Fruit fly (Drosophila melanogaster): ENCODE data around the gene CG42500.

The CG42500 gene

DNA sequence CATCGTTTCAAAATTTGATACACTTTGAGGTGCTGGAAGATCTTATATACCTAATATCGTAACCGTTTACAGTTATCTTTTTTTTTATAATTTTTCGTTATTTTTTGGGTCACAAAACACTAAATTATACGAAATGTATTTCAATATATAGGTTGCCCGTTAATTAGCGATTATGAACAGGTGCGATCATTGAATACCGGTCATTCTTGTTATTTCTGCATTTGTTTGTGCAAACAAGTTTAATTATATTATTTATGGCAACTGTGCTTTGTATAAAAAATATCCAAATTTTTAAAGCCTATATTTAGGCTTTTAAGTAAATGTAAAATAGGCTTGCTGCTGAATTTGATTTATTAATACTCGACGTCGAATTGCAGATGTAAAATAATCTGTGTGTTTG lies at the start of gene CG42500:
Gene CG42500 (minus strand): TSS at position 101 of the 400 bp plus-strand sequence.
- TF ChIP-seq CTCF (optimal IDR thresholded peaks at IDR 0.05): no peak
- no peak for TF ChIP-seq CG8478 (optimal IDR thresholded peaks at IDR 0.05)

dm6 chr3R:14162176-14162759 lies 9.8 kb upstream of the CG42500 start, which contains the start of gene CG3199:
Gene CG3199, plus strand, starts transcription at chr3R:14162709.
- TF ChIP-seq CG8478 (optimal IDR thresholded peaks at IDR 0.05) (no peak), CTCF (optimal IDR thresholded peaks at IDR 0.05) (no peak)

- TF ChIP-seq CG8478 (optimal IDR thresholded peaks at IDR 0.05): no peak
- TF ChIP-seq CTCF (optimal IDR thresholded peaks at IDR 0.05): no peak
Measured at dm6 chr3R:14160178-14160577, 7.7 kb upstream of the CG42500 start, which contains the start of gene CG31327. Gene CG31327, minus strand, starts transcription at chr3R:14160278.

dm6 chr3R:14157331-14157730 lies 4.9 kb upstream of the CG42500 start, which contains the start of gene CG31533:
Gene CG31533, minus strand, starts transcription at chr3R:14157431.
- TF ChIP-seq CTCF (optimal IDR thresholded peaks at IDR 0.05) (no peak), CG8478 (optimal IDR thresholded peaks at IDR 0.05) (no peak)

DNA sequence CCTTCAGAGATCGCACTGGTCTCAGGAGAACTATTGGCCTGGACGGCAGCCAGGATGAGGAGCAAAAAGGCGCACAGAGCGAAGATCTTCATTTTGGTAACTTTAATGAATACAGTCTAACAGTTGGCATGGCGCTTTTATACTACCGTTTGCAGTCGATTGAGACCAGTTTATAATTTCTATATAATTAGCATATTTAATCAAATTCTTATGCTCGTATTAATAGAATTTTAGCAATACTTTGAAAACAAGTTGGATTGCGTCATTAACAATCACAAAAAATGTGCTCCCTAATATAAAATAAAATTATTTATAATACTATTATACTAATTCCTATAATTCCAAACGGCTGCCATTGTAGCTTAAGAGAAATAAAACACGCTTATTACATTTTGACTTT lies 1.9 kb upstream of the CG42500 start, which contains the start of gene CG44215:
Gene CG44215 (minus strand): TSS at position 101 of the 400 bp plus-strand sequence.
- TF ChIP-seq CG8478 (optimal IDR thresholded peaks at IDR 0.05): no peak
- no peak for TF ChIP-seq CTCF (optimal IDR thresholded peaks at IDR 0.05)

- TF ChIP-seq CG8478 (optimal IDR thresholded peaks at IDR 0.05) (no peak), CTCF (optimal IDR thresholded peaks at IDR 0.05) (no peak)
Measured at dm6 chr3R:14153729-14154128, 1.3 kb upstream of the CG42500 start, which contains the start of gene Recs1. Gene Recs1, minus strand, starts transcription at chr3R:14153829.

DNA sequence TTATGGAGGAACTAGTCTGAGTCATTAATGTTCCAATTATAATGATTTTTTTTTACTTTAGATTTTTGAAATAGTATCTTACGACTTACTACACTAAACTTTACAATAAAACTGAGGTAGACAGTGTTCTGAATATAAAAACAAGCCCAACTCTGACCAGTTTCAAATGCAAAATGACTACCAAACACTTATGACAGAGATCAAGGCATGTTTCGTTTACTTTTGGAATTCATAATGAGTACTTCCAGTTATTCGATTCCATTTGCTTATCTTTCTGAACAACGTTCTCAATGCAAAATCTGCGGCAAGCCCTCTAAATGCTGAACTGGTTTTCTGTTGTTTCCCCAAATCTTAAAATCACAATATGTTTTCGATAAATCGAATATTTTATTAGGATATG lies 610 bp downstream of the CG42500 start, which contains the start of gene CG14355:
Gene CG14355 (minus strand): TSS at position 101 of the 400 bp plus-strand sequence.
- no peak for TF ChIP-seq CG8478 (optimal IDR thresholded peaks at IDR 0.05)

DNA sequence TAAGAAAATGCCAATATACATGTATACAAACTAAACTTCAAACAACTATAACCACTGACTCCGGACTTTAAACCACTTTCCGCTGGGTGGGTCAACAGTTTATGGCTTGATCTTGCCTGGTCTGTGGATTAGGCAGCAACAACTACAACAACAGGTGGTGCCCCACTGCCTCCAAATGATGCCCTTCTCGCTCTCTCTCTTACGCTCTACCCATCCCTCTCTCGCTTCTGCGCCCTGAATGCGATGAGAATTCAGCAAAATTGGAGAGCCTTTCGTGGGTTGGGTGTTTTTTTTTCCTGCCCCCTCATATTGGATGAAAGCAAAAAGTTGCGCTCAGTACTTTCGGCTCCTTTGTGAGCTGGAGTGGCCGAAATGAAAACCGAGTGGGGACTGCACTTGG lies 11.5 kb downstream of the CG42500 start:
- TF ChIP-seq CG8478 (optimal IDR thresholded peaks at IDR 0.05) (no peak), CTCF (optimal IDR thresholded peaks at IDR 0.05) (no peak)

dm6 chr3R:14131972-14132371 lies 20.5 kb downstream of the CG42500 start, which contains the start of gene CG14356:
Gene CG14356, minus strand, starts transcription at chr3R:14132072.
- TF ChIP-seq CG8478 (optimal IDR thresholded peaks at IDR 0.05): no peak
- no peak for TF ChIP-seq CTCF (optimal IDR thresholded peaks at IDR 0.05)

DNA sequence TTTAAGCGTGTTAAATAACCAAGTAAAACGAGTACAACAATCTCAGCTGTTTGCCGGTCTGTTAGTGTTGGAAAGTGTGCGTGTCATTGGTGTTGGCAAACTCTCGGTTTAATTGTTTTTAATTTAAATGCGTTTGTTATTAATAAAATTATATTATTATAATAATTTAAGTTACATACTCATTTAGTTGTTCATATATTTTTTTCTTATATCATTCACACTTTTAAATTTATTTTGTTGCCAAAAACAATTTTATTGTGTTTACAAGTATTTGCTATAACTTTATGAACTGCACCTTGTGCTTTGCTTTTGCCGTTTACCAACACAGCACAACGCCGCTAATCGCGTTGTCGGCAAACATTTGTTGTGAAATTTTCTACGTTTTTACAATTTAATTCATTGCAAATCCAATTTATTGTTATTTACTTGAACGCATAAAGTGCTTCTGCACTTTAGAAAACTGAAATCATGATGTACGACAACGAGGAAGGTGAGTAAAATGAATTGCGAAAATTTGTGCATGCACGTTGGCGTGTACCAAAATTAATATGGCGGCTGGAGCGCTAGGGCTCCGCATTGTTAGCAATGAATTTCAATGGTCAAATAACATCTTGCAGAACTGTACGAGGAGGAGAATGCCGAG lies 26.9 kb downstream of the CG42500 start, which contains the start of the genes 140up and Polr2B:
Gene 140up (minus strand): TSS at position 70 of the 643 bp plus-strand sequence.
Gene Polr2B (plus strand): TSS at position 313 of the 643 bp plus-strand sequence.
- no peak for TF ChIP-seq CG8478 (optimal IDR thresholded peaks at IDR 0.05)
- TF ChIP-seq CTCF (optimal IDR thresholded peaks at IDR 0.05): no peak

DNA sequence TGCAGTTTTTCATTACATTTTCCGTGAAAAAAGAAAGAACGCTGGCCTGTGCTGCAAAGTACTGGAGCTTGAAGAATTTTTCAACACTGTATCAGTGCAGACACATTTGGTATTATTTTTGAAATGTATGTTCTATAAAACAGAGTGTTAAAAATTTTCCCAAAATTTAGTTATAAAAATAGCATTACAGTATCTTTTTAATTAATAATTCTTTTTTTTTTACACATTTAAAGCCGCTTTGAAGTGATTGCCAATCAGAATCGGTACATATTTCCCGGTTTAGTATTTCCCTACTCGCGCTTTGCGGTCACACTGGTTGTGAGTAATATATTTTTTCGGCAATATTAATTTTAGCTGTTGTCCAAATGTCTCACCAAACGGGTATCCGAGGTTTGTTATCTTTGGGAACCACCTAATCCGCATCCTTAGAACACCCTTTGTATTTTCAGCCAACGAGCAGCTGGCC lies 30.1 kb downstream of the CG42500 start, which contains the start of the genes Abi and twf:
Gene Abi (minus strand): TSS at position 74 of the 466 bp plus-strand sequence.
Gene twf (plus strand): TSS at position 308 of the 466 bp plus-strand sequence.
- TF ChIP-seq CTCF (optimal IDR thresholded peaks at IDR 0.05) (no peak), CG8478 (optimal IDR thresholded peaks at IDR 0.05) (no peak)

DNA sequence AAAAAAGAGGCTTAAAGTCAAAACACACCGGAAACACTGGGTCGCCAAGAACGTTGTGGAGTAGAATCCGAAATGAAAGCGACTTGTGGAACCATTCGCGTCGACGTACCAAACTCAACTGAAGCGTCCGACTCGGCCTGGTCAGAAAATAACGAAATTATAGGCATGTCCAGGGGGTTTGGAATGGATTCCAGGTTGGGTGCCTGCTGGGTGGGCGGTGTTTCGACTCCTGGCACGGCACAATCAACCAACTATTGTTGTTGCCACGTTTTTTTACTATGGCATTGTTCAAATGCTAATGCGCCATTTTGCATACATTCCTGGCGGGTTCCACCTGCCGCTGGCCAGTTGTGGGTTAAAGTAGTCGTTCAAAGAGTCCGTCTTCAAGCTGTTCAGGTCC lies 34.1 kb downstream of the CG42500 start, which contains the start of gene Kif19A:
Gene Kif19A (minus strand): TSS at position 101 of the 400 bp plus-strand sequence.
- TF ChIP-seq CTCF (optimal IDR thresholded peaks at IDR 0.05) (no peak), CG8478 (optimal IDR thresholded peaks at IDR 0.05) (no peak)

dm6 chr3R:14116088-14116487 lies 36.4 kb downstream of the CG42500 start:
- TF ChIP-seq CTCF (optimal IDR thresholded peaks at IDR 0.05) (no peak), CG8478 (optimal IDR thresholded peaks at IDR 0.05) (no peak)

dm6 chr3R:14112066-14112465 lies 40.4 kb downstream of the CG42500 start, which contains the start of gene CG14357:
Gene CG14357, minus strand, starts transcription at chr3R:14112166.
- TF ChIP-seq CG8478 (optimal IDR thresholded peaks at IDR 0.05): no peak
- TF ChIP-seq CTCF (optimal IDR thresholded peaks at IDR 0.05): no peak

DNA sequence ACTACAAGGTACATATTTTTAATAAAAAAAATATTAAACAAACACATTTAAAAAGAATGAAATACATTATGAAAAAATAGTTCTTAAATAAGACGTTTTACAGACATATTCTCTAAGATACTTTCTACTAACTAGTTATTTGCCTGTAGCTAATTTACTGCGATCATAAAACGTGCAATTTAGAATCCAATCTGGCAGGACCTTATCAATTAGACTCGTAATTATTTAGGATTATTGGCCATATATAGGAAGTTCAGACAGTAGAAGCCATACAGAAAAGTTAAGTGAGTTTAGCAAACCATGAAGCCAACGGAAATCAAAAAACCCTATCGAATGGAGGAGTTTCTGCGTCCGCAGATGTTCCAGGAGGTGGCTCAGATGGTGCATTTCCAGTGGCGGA lies 43.3 kb downstream of the CG42500 start, which contains the start of gene Or88a:
Gene Or88a (plus strand): TSS at position 301 of the 400 bp plus-strand sequence.
- TF ChIP-seq CG8478 (optimal IDR thresholded peaks at IDR 0.05) (no peak), CTCF (optimal IDR thresholded peaks at IDR 0.05) (no peak)
